Fruit fly (Drosophila melanogaster): ENCODE measurements around the gene CG42445.
A peak's percentile ranks its signal among the peaks of the same experiment; 100 is the strongest.

Gene CG42445

dm6 chr3L:8197779-8198279, 39.1 kb upstream of the CG42445 start, which contains the start of the genes UbcE2M and Dhps (continued):
- TF ChIP-seq Gug (GFP tag; IDR thresholded peaks at IDR 0.05) (no peak; the same call in none of the 2 replicates), CG10631 (GFP tag; optimal IDR thresholded peaks at IDR 0.05) (peak; percentile 89), CG6276 (GFP tag; optimal IDR thresholded peaks at IDR 0.05) (no peak), Ets21C (GFP tag; optimal IDR thresholded peaks at IDR 0.05) (no peak), Hr39 (GFP tag; optimal IDR thresholded peaks at IDR 0.05) (peak; percentile 29), eg (GFP tag; IDR thresholded peaks at IDR 0.05) (peak; percentile 72; the same call in 2 of the 3 replicates), CG15336 (GFP tag; IDR thresholded peaks at IDR 0.05) (peak; percentile 55), pdm3 (GFP tag; optimal IDR thresholded peaks at IDR 0.05) (no peak), Eip93F (GFP tag; optimal IDR thresholded peaks at IDR 0.05) (peak; percentile 10)

- no peak for TF ChIP-seq OdsH (GFP tag; optimal IDR thresholded peaks at IDR 0.05)
Measured at dm6 chr3L:8193016-8193415, 34.3 kb upstream of the CG42445 start, which contains the start of gene CG7387. TSS of gene CG7387 (minus strand) at chr3L:8193116.

DNA sequence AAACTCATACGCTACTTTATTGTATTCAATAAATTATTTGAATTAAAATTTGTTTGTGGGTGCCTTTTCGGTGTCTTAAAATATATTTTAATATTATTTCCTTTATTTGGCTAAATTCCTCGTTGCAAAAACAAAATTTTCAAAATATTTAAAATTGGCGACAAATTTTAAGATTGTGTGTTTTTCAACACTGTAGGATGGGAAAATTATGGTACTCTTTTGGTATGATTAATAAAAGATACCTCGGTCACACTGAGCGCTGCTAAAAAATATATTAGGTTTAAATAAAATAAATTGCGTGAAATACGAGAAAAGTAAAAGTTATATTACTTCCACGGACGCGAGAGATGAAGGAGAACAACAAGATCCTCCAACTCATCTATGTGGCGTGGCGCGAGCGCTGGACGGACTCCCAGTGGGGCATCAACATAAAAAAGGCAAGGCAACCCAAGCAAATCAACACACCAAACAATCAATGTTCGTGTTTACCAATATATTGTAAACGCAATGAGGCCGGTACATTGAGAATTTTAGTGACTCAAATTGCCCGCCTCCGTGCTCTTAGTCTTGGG, 32.4 kb upstream of the CG42445 start, which contains the start of gene MED24:
Gene MED24, plus strand, starts transcription at position 229 of the 572 bp plus-strand sequence.
- TF ChIP-seq CG3919 (GFP tag; optimal IDR thresholded peaks at IDR 0.05), result no peak
- no peak for TF ChIP-seq Gug (GFP tag; IDR thresholded peaks at IDR 0.05)
- TF ChIP-seq esn (GFP tag; optimal IDR thresholded peaks at IDR 0.05), result peak; percentile 21
- peak; percentile 0 for TF ChIP-seq CG3032 (tag; optimal IDR thresholded peaks at IDR 0.05)
- no peak for TF ChIP-seq CG15336 (GFP tag; IDR thresholded peaks at IDR 0.05)
- TF ChIP-seq CG34406 (GFP tag; optimal IDR thresholded peaks at IDR 0.05), result no peak

dm6 chr3L:8189234-8189633, 30.5 kb upstream of the CG42445 start:
- no peak for TF ChIP-seq CG6808 (GFP tag; optimal IDR thresholded peaks at IDR 0.05)
- TF ChIP-seq Gug (GFP tag; IDR thresholded peaks at IDR 0.05), result no peak
- TF ChIP-seq CG11294 (GFP tag; IDR thresholded peaks at IDR 0.05), result no peak
- TF ChIP-seq CG9139 (GFP tag; optimal IDR thresholded peaks at IDR 0.05), result no peak
- TF ChIP-seq CG11762 (GFP tag; optimal IDR thresholded peaks at IDR 0.05; ENCODE audit: insufficient read depth), result no peak
- TF ChIP-seq CG16779 (tag; optimal IDR thresholded peaks at IDR 0.05), result no peak
- TF ChIP-seq CG8632 (GFP tag; optimal IDR thresholded peaks at IDR 0.05), result no peak
- TF ChIP-seq CG10631 (GFP tag; optimal IDR thresholded peaks at IDR 0.05), result no peak
- TF ChIP-seq esn (GFP tag; optimal IDR thresholded peaks at IDR 0.05), result no peak
- TF ChIP-seq CG10669 (GFP tag; optimal IDR thresholded peaks at IDR 0.05), result no peak

DNA sequence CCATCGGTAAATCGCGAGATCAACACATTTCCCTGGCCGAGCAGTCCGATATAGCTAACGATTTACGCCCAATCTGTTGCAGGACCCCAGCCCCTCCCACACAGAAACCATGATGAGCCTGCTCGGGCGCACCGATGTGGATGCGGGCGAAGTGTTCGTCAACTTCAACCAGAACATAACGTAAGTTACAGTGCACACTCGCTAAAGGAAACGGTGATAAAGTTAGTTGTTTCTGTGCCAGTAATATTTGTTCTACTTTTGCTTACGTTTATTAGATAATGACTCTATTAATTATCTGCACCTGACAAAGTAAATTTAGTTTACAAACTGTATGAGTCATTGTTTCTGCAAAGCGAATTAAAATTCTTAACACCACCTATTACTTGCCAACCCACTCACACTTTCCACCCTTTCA, 28.7 kb upstream of the CG42445 start:
- TF ChIP-seq CG15336 (GFP tag; IDR thresholded peaks at IDR 0.05) (0 out of 2 replicates have a peak, but pooled peaks have one; percentile 16), fkh (GFP tag; optimal IDR thresholded peaks at IDR 0.05) (no peak), salr (GFP tag; optimal IDR thresholded peaks at IDR 0.05) (no peak)

DNA sequence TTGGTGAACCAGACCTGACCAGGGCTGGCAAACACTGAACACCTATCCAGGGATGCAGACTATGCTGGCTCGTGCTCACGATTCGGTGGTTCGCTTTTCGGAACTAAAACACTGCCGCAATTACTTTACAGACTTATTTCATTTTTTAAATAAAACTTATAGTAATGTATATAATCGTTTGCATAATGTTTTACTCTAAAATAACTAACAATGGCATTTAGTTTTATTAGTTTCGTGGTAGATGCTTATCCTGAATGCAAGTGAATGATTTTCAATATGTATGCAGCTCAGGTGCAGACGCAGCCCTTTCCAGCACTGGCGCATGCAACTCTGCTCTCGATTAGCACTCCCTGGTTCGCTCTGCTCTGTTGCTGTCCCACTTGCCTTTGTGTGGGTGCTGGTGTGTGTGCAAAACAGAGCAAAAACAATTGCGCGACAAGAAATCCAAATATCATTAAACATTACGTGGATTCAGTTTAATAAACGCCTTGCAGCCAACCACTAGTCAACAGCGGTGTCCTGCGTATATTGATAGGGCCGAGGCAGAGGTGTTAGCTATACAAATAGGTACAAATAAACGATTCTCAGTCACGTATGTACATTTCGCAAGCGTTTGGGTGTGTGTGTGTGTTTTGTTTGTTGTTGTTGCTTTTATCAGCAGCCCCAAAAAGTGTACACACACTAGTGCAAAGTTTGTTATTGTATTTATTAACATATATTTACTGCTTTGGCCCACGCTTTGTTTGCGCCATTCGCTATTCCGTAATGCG, 28.1 kb upstream of the CG42445 start, which contains the start of the genes ERR and Atg18a:
Gene ERR, minus strand, starts transcription at position 45 of the 770 bp plus-strand sequence.
Gene Atg18a, plus strand, starts transcription at position 231 of the 770 bp plus-strand sequence.
- no peak for TF ChIP-seq CG10669 (GFP tag; optimal IDR thresholded peaks at IDR 0.05)
- TF ChIP-seq eg (GFP tag; IDR thresholded peaks at IDR 0.05), result peak; percentile 91
- peak; percentile 88 for TF ChIP-seq esn (GFP tag; optimal IDR thresholded peaks at IDR 0.05)
- peak; percentile 90 for TF ChIP-seq Hr4 (GFP tag; optimal IDR thresholded peaks at IDR 0.05)
- TF ChIP-seq Eip75B (GFP tag; optimal IDR thresholded peaks at IDR 0.05), result peak; percentile 86
- peak; percentile 60 for TF ChIP-seq Hr38 (GFP tag; optimal IDR thresholded peaks at IDR 0.05)
- TF ChIP-seq cyc (GFP tag; optimal IDR thresholded peaks at IDR 0.05), result peak; percentile 91
- no peak for TF ChIP-seq Smox (GFP tag; optimal IDR thresholded peaks at IDR 0.05)
- TF ChIP-seq svp (GFP tag), result no peak
- peak; percentile 93 for TF ChIP-seq Sox14 (GFP tag; optimal IDR thresholded peaks at IDR 0.05)
- TF ChIP-seq CG11294 (GFP tag; IDR thresholded peaks at IDR 0.05), result peak; percentile 76; the same call in 1 of the 2 replicates
- TF ChIP-seq Sox15 (GFP tag; optimal IDR thresholded peaks at IDR 0.05), result peak; percentile 90
- TF ChIP-seq fd85E (GFP tag; optimal IDR thresholded peaks at IDR 0.05), result peak; percentile 67
- TF ChIP-seq CG9139 (GFP tag; optimal IDR thresholded peaks at IDR 0.05), result no peak
- peak; percentile 61 for TF ChIP-seq CG11762 (GFP tag; optimal IDR thresholded peaks at IDR 0.05; ENCODE audit: insufficient read depth)
- TF ChIP-seq CG6163 (GFP tag; IDR thresholded peaks at IDR 0.05), result peak; percentile 85
- peak; percentile 51 for TF ChIP-seq Blimp-1 (GFP tag; optimal IDR thresholded peaks at IDR 0.05)
- TF ChIP-seq pdm3 (GFP tag; optimal IDR thresholded peaks at IDR 0.05), result no peak
- peak; percentile 95 for TF ChIP-seq CG31627 (GFP tag; optimal IDR thresholded peaks at IDR 0.05)
- TF ChIP-seq dac (GFP tag; optimal IDR thresholded peaks at IDR 0.05), result peak; percentile 73
- peak; percentile 82 for TF ChIP-seq CG34406 (GFP tag; optimal IDR thresholded peaks at IDR 0.05)
- peak; percentile 82 for TF ChIP-seq CG8319 (GFP tag; optimal IDR thresholded peaks at IDR 0.05)
- peak; percentile 85 for TF ChIP-seq CG3919 (GFP tag; optimal IDR thresholded peaks at IDR 0.05)

All from whole organism, prepupa.